Fruit fly (Drosophila melanogaster): Measurements from ENCODE around the gene CG46439.

- TF ChIP-seq pan (optimal IDR thresholded peaks at IDR 0.05): no peak
- TF ChIP-seq CG8478 (optimal IDR thresholded peaks at IDR 0.05): no peak
- TF ChIP-seq psq (optimal IDR thresholded peaks at IDR 0.05): no peak
- no peak for TF ChIP-seq EcR (GFP tag; optimal IDR thresholded peaks at IDR 0.05)
- no peak for TF ChIP-seq Dll (optimal IDR thresholded peaks at IDR 0.05)
- TF ChIP-seq usp (GFP tag; optimal IDR thresholded peaks at IDR 0.05): no peak
Observed at dm6 chr3L:11117733-11118132, 21.7 kb upstream of the CG46439 start.

Measured in whole organism.